Fruit fly (Drosophila melanogaster): Measurements from ENCODE around the gene CG32006.

Gene CG32006

DNA sequence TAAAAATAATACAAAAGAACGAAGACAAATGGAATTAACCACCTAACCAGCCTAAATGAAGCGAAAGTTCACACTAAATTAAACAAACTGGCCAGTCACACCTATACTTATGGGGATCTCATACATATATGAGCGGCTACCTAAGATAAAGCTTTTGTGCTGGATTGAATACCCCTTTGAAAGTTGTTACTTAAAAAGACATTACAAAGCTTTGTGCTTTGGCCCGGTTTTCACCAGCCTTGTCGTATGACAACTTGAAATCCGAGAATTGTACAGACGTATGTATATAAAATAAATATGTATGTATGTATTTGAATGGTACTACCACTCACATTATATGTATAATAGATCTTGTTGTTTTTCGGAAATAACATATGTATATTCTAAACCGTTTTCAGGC, 5.4 kb downstream of the CG32006 start, which contains the start of gene CG31997 (continued):
- TF ChIP-seq Dad (GFP tag; optimal IDR thresholded peaks at IDR 0.05) (no peak), slbo (GFP tag; IDR thresholded peaks at IDR 0.05) (no peak), Vsx1 (GFP tag; optimal IDR thresholded peaks at IDR 0.05) (no peak), CG10959 (GFP tag; IDR thresholded peaks at IDR 0.05) (no peak), eve (GFP tag; optimal IDR thresholded peaks at IDR 0.05) (peak in 1 of 2 experiments; percentile 3), HLH3B (GFP tag; IDR thresholded peaks at IDR 0.05) (no peak), cg (GFP tag; optimal IDR thresholded peaks at IDR 0.05) (no peak), Hand (GFP tag; optimal IDR thresholded peaks at IDR 0.05) (no peak), ERR (GFP tag; optimal IDR thresholded peaks at IDR 0.05) (no peak), CG4404 (GFP tag; IDR thresholded peaks at IDR 0.05) (no peak)

DNA sequence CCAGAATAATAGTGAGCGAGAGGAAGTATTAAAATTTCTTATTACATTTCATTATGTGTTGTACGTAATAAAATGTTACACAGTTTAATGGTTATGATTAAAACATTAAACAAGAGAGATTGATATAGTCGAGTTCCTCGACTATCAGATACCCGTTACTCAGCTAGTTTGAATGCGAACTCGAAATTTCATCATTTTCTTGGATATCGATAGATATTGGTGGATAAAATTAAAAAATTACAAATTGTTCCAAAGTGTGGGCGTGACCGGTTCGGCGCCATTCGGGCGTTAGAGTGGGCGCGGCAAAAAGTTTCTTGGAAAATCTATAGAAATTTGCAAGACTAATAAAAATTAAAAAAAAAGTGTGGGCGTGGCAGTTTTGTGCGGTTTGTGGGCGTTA, 14.6 kb downstream of the CG32006 start:
- peak; percentile 51 for TF ChIP-seq CG14860 (GFP tag; IDR thresholded peaks at IDR 0.05; ENCODE audit: partially characterized antibody)
- TF ChIP-seq cad (GFP tag; optimal IDR thresholded peaks at IDR 0.05), result no peak

DNA sequence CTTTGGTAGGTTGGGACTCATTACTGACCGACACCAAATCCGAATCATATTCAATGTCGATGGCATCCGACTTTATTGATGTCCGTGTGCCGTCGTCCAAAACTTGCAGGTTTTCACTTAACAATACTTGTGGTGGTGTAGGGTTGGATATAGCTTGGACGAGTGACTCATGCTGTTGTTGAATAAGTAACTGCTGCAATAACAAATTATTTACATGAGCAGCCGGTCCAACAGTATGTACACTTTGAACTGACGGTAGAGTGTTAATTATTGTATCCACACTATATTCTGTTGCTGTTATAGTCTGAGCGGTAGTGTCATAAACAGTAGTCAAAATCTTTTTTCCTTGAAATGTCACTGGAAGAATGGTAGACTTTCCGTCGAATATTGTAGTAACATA, 17.0 kb downstream of the CG32006 start:
- TF ChIP-seq Hr51 (GFP tag; optimal IDR thresholded peaks at IDR 0.05) (no peak), CG3407 (GFP tag; optimal IDR thresholded peaks at IDR 0.05) (peak; percentile 13), gt (GFP tag; IDR thresholded peaks at IDR 0.05) (no peak), pita (GFP tag; optimal IDR thresholded peaks at IDR 0.05) (no peak), ranshi (GFP tag; IDR thresholded peaks at IDR 0.05) (no peak), crp (GFP tag; optimal IDR thresholded peaks at IDR 0.05) (no peak), repo (GFP tag; optimal IDR thresholded peaks at IDR 0.05) (no peak), danr (GFP tag; IDR thresholded peaks at IDR 0.05) (no peak), stwl (tag; optimal IDR thresholded peaks at IDR 0.05) (no peak), fru (optimal IDR thresholded peaks at IDR 0.05) (no peak), MBD-R2 (GFP tag; IDR thresholded peaks at IDR 0.05) (no peak), bowl (GFP tag; IDR thresholded peaks at IDR 0.05) (no peak), NC2α (GFP tag; optimal IDR thresholded peaks at IDR 0.05) (no peak), E2f2 (GFP tag; IDR thresholded peaks at IDR 0.05) (no peak), B-H2 (GFP tag; optimal IDR thresholded peaks at IDR 0.05) (peak; percentile 3), CG4820 (GFP tag; optimal IDR thresholded peaks at IDR 0.05) (no peak), CG13894 (tag; optimal IDR thresholded peaks at IDR 0.05) (peak; percentile 54), Med (GFP tag) (no peak), br (optimal IDR thresholded peaks at IDR 0.05) (no peak), cwo (GFP tag; optimal IDR thresholded peaks at IDR 0.05) (no peak), schlank (tag; optimal IDR thresholded peaks at IDR 0.05) (peak; percentile 14), CG13296 (GFP tag; optimal IDR thresholded peaks at IDR 0.05) (peak; percentile 25), CG4328 (GFP tag; optimal IDR thresholded peaks at IDR 0.05) (peak; percentile 26), Dek (tag; optimal IDR thresholded peaks at IDR 0.05) (no peak), CG11696 (GFP tag; IDR thresholded peaks at IDR 0.05) (no peak), GATAe (GFP tag; conservative IDR thresholded peaks at IDR 0.05) (no peak), CG34376 (GFP tag; optimal IDR thresholded peaks at IDR 0.05) (peak; percentile 28), CG1603 (tag; optimal IDR thresholded peaks at IDR 0.05) (peak; percentile 27), CG8478 (optimal IDR thresholded peaks at IDR 0.05) (no peak), croc (GFP tag; conservative IDR thresholded peaks at IDR 0.05) (no peak), CG7745 (tag; optimal IDR thresholded peaks at IDR 0.05) (no peak), CG12942 (GFP tag; optimal IDR thresholded peaks at IDR 0.05) (no peak), eve (GFP tag; optimal IDR thresholded peaks at IDR 0.05) (peak in 1 of 2 experiments; percentile 70), ems (GFP tag; optimal IDR thresholded peaks at IDR 0.05) (no peak), pfk (GFP tag; optimal IDR thresholded peaks at IDR 0.05) (peak; percentile 25), CG17568 (GFP tag; optimal IDR thresholded peaks at IDR 0.05) (peak; percentile 14), NfI (GFP tag; optimal IDR thresholded peaks at IDR 0.05) (no peak), Max (GFP tag; optimal IDR thresholded peaks at IDR 0.05) (no peak), Side (GFP tag; optimal IDR thresholded peaks at IDR 0.05) (peak; percentile 17)

All from whole organism, embryonic.